Fruit fly (Drosophila melanogaster): Measurements from ENCODE around the gene CG1958.

The CG1958 gene

dm6 chrX:7255153-7255552, 11.6 kb upstream of the CG1958 start (continued):
- no peak for TF ChIP-seq CG8281 (tag; optimal IDR thresholded peaks at IDR 0.05)
- TF ChIP-seq bsh (GFP tag; optimal IDR thresholded peaks at IDR 0.05) = peak in 1 of 2 experiments; percentile 11
- peak; percentile 46 for TF ChIP-seq CG2678 (tag; optimal IDR thresholded peaks at IDR 0.05)

- TF ChIP-seq btn (GFP tag; optimal IDR thresholded peaks at IDR 0.05) (no peak), al (GFP tag; IDR thresholded peaks at IDR 0.05) (no peak), Xrp1 (GFP tag; IDR thresholded peaks at IDR 0.05) (peak; percentile 40; the same call in 1 of the 2 replicates), ssp (GFP tag; IDR thresholded peaks at IDR 0.05) (no peak), pan (optimal IDR thresholded peaks at IDR 0.05) (no peak), pan (GFP tag; optimal IDR thresholded peaks at IDR 0.05 in 1 of 2, IDR thresholded peaks at IDR 0.05 in 1 of 2) (peak in 1 of 2 experiments; percentile 28), CG18599 (GFP tag; optimal IDR thresholded peaks at IDR 0.05) (peak; percentile 54), CG7556 (GFP tag; optimal IDR thresholded peaks at IDR 0.05) (no peak), zfh1 (GFP tag; IDR thresholded peaks at IDR 0.05) (peak; percentile 60; the same call in 2 of the 3 replicates), grau (tag; optimal IDR thresholded peaks at IDR 0.05) (peak; percentile 21), CG32532 (GFP tag; IDR thresholded peaks at IDR 0.05) (peak; percentile 38; the same call in 1 of the 2 replicates), kah (GFP tag; optimal IDR thresholded peaks at IDR 0.05) (no peak), CG13424 (tag; optimal IDR thresholded peaks at IDR 0.05) (peak; percentile 18), Tbp (GFP tag; optimal IDR thresholded peaks at IDR 0.05) (no peak), dmrt11E (tag; optimal IDR thresholded peaks at IDR 0.05) (peak; percentile 6), Med (GFP tag) (peak; percentile 59), Dbx (GFP tag; IDR thresholded peaks at IDR 0.05) (0 out of 3 replicates have a peak, but pooled peaks have one; percentile 19), tgo (GFP tag; IDR thresholded peaks at IDR 0.05) (0 out of 3 replicates have a peak, but pooled peaks have one; percentile 34), nerfin-2 (GFP tag; IDR thresholded peaks at IDR 0.05; ENCODE audit: partially characterized antibody) (no peak), zen2 (GFP tag; IDR thresholded peaks at IDR 0.05; ENCODE audit: partially characterized antibody) (no peak), CG10979 (tag; optimal IDR thresholded peaks at IDR 0.05) (peak; percentile 0), CG31441 (GFP tag; IDR thresholded peaks at IDR 0.05) (0 out of 2 replicates have a peak, but pooled peaks have one; percentile 10), CG7271 (tag; optimal IDR thresholded peaks at IDR 0.05) (peak; percentile 11), gem (tag; optimal IDR thresholded peaks at IDR 0.05) (peak; percentile 27), crc (GFP tag; optimal IDR thresholded peaks at IDR 0.05) (no peak), lab (GFP tag; optimal IDR thresholded peaks at IDR 0.05) (peak; percentile 37), Aef1 (GFP tag; IDR thresholded peaks at IDR 0.05) (no peak), HLH54F (GFP tag; optimal IDR thresholded peaks at IDR 0.05) (no peak), CG2678 (tag; optimal IDR thresholded peaks at IDR 0.05) (peak; percentile 34), NfI (GFP tag; optimal IDR thresholded peaks at IDR 0.05) (peak; percentile 9), CG4424 (GFP tag; optimal IDR thresholded peaks at IDR 0.05) (no peak), CG1832 (GFP tag; optimal IDR thresholded peaks at IDR 0.05) (no peak), Hr39 (optimal IDR thresholded peaks at IDR 0.05) (peak; percentile 96), cato (GFP tag; optimal IDR thresholded peaks at IDR 0.05; ENCODE audit: borderline replicate concordance) (no peak), CG11398 (GFP tag; optimal IDR thresholded peaks at IDR 0.05) (no peak), az2 (GFP tag; optimal IDR thresholded peaks at IDR 0.05) (no peak), CG12391 (tag; optimal IDR thresholded peaks at IDR 0.05) (peak; percentile 11), Elba2 (GFP tag; optimal IDR thresholded peaks at IDR 0.05) (no peak), ci (GFP tag; IDR thresholded peaks at IDR 0.05) (0 out of 3 replicates have a peak, but pooled peaks have one; percentile 17), Dfd (GFP tag; optimal IDR thresholded peaks at IDR 0.05) (peak; percentile 20 to 96), prd (optimal IDR thresholded peaks at IDR 0.05) (no peak), prd (GFP tag; IDR thresholded peaks at IDR 0.05) (peak; percentile 58; the same call in 2 of the 3 replicates), gcm2 (GFP tag; optimal IDR thresholded peaks at IDR 0.05) (no peak), Nf-YB (GFP tag; optimal IDR thresholded peaks at IDR 0.05) (no peak), CG6689 (GFP tag; IDR thresholded peaks at IDR 0.05) (peak; percentile 11; the same call in 1 of the 2 replicates), CG9727 (GFP tag; optimal IDR thresholded peaks at IDR 0.05) (peak; percentile 6)
Measured at dm6 chrX:7271376-7272015, 4.8 kb downstream of the CG1958 start.

All from whole organism, embryonic.